Fruit fly (Drosophila melanogaster) whole organism, pupa: ENCODE results near the gene ham.

Source experiments
- CG10348 ChIP-seq: fragments of 200-800 bp; sonication (Bioruptor generic); IDR thresholded peaks from 2 replicates; pipeline ENCODE4 v1.3.6; 2022; ENCODE audit warnings: missing biosample characterization, missing genetic modification characterization
- CG12605 ChIP-seq: fragments of 200-800 bp; sonication (Bioruptor generic); IDR thresholded peaks from 2 replicates; pipeline ENCODE4 v1.3.6; 2022; ENCODE audit warnings: missing biosample characterization, missing genetic modification characterization
- CG13204 ChIP-seq: fragments of 200-800 bp; sonication (Bioruptor generic); optimal IDR thresholded peaks from 2 replicates; lab custom pipeline; 2018; ENCODE audit warnings: missing biosample characterization, mild to moderate bottlenecking, missing genetic modification characterization, moderate library complexity
- CG14655 ChIP-seq: fragments of 200-800 bp; sonication (Bioruptor generic); optimal IDR thresholded peaks from 3 replicates; lab custom pipeline; 2017; ENCODE audit warnings: mild to moderate bottlenecking, missing biosample characterization, missing genetic modification reagents, missing genetic modification characterization
- CG15710 ChIP-seq: fragments of 200-800 bp; sonication (Bioruptor generic); optimal IDR thresholded peaks from 2 replicates; lab custom pipeline; 2018; ENCODE audit warnings: missing biosample characterization, mild to moderate bottlenecking, missing genetic modification characterization, moderate library complexity
- CG17806 ChIP-seq: fragments of 200-800 bp; sonication (Bioruptor generic); optimal IDR thresholded peaks from 2 replicates; lab custom pipeline; 2018; ENCODE audit warnings: missing biosample characterization, mild to moderate bottlenecking, missing genetic modification characterization, moderate library complexity
- CG32121 ChIP-seq: fragments of 200-800 bp; sonication (Bioruptor generic); IDR thresholded peaks from 2 replicates; pipeline ENCODE4 v1.3.6; 2022; ENCODE audit warnings: missing biosample characterization, missing genetic modification characterization
- CG34367 ChIP-seq: fragments of 200-800 bp; sonication (Bioruptor generic); optimal IDR thresholded peaks from 2 replicates; lab custom pipeline; 2018; ENCODE audit warnings: missing biosample characterization, mild to moderate bottlenecking, missing genetic modification characterization
- CG4496 ChIP-seq: fragments of 200-800 bp; sonication (Bioruptor generic); IDR thresholded peaks from 3 replicates; pipeline ENCODE4 v1.3.6; 2022; ENCODE audit warnings: missing biosample characterization, missing genetic modification characterization
- CG8159 ChIP-seq: fragments of 200-800 bp; sonication (Bioruptor generic); optimal IDR thresholded peaks from 3 replicates; lab custom pipeline; 2018; ENCODE audit warnings: missing biosample characterization, mild to moderate bottlenecking, missing genetic modification characterization, moderate library complexity
- CG8301 ChIP-seq: fragments of 200-800 bp; sonication (Bioruptor generic); optimal IDR thresholded peaks from 2 replicates; lab custom pipeline; 2018; ENCODE audit warnings: missing biosample characterization, mild to moderate bottlenecking, missing genetic modification characterization
- CG9948 ChIP-seq: fragments of 200-800 bp; sonication (Bioruptor generic); optimal IDR thresholded peaks from 2 replicates; lab custom pipeline; 2018; ENCODE audit warnings: missing biosample characterization, mild to moderate bottlenecking, missing genetic modification characterization, moderate library complexity
- D1 ChIP-seq: fragments of 200-800 bp; sonication (Bioruptor generic); optimal IDR thresholded peaks from 2 replicates; lab custom pipeline; 2018; ENCODE audit warnings: missing biosample characterization, mild to moderate bottlenecking, missing genetic modification characterization, moderate library complexity
- EcR ChIP-seq: fragments of 200-800 bp; sonication (Bioruptor generic); optimal IDR thresholded peaks from 3 replicates; lab custom pipeline; 2019; ENCODE audit warnings: missing biosample characterization, missing genetic modification characterization, mild to moderate bottlenecking, moderate library complexity, missing genetic modification reagents
- Ets98B ChIP-seq: fragments of 200-800 bp; sonication (Bioruptor generic); IDR thresholded peaks from 2 replicates; pipeline ENCODE4 v1.3.6; 2022; ENCODE audit warnings: missing biosample characterization, missing genetic modification characterization
- Pif1A ChIP-seq: fragments of 200-800 bp; sonication (Bioruptor generic); optimal IDR thresholded peaks from 3 replicates; lab custom pipeline; 2016; ENCODE audit warnings: missing biosample characterization, missing genetic modification characterization
- Pif1B ChIP-seq: fragments of 200-800 bp; sonication (Bioruptor generic); optimal IDR thresholded peaks from 3 replicates; lab custom pipeline; 2016; ENCODE audit warnings: missing biosample characterization, missing genetic modification characterization
- Snoo ChIP-seq: fragments of 200-800 bp; sonication (Bioruptor generic); optimal IDR thresholded peaks from 3 replicates; lab custom pipeline; 2017; ENCODE audit warnings: missing biosample characterization, mild to moderate bottlenecking, missing genetic modification characterization, inconsistent platforms
- fd96Ca ChIP-seq: fragments of 200-800 bp; sonication (Bioruptor generic); IDR thresholded peaks from 3 replicates; pipeline ENCODE4 v1.3.6; 2022; ENCODE audit warnings: missing biosample characterization, missing genetic modification characterization
- gl ChIP-seq: fragments of 200-800 bp; sonication (Bioruptor generic); optimal IDR thresholded peaks from 2 replicates; lab custom pipeline; 2018; ENCODE audit warnings: missing biosample characterization, mild to moderate bottlenecking, missing genetic modification characterization
- rn ChIP-seq: fragments of 200-800 bp; sonication (Bioruptor generic); IDR thresholded peaks from 2 replicates; pipeline ENCODE4 v1.3.6; 2022; ENCODE audit warnings: missing biosample characterization, missing genetic modification characterization

ham gene

DNA sequence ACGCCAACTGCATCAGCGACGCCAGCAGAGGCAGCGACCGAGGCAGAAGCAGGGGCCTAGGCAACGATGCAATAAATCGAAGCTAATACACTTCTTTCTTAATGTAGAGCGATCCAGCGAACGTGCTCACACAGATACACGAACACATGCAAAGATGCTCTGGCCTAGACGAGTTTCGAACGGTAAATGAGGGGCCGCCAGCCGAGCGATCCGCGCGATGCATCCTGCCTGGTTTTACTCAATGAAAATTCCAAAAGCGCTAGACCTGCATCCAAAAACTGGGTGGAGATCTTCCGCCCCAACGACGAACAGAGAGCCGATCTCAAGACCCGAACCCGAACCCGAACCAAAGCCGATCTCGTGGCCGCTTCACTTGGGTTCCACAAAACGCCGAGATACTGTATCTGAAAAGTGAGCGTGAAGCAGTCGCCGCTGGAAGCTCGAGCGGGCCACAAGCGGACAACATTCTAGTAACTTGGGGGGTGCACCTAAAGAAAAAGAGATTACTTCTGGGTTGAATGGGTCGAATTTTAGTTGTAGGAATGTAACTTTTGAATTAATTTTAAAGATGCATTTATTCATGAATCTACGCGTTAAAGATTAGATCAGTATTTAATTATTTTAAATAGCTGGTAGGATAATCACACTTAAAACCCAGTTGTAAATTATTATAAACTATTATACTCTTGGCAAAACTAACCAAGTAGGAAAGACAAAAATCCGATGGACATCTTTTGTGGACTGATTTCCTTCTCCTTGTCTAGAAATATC is 59.8 kb downstream of the ham start:
- no peak for TF ChIP-seq CG34367 (tag; lab: Kevin White, UChicago)
- TF ChIP-seq CG17806 (tag; lab: Kevin White, UChicago) = no peak
- peak; percentile 11; the same call in 1 of the 3 replicates for TF ChIP-seq fd96Ca (GFP tag; lab: Robert Waterston, UW)
- peak; percentile 38 for TF ChIP-seq Pif1A
- no peak for TF ChIP-seq EcR (GFP tag; lab: Kevin White, UChicago)
- no peak for TF ChIP-seq CG9948 (tag; lab: Kevin White, UChicago)
- TF ChIP-seq Ets98B (GFP tag; lab: Robert Waterston, UW) = no peak; the same call in 1 of the 2 replicates
- no peak for TF ChIP-seq rn (GFP tag; lab: Robert Waterston, UW)
- TF ChIP-seq CG15710 = no peak
- TF ChIP-seq Pif1B (GFP tag; lab: Kevin White, UChicago) = no peak
- TF ChIP-seq CG12605 (GFP tag; lab: Robert Waterston, UW) = peak; percentile 28; the same call in 1 of the 2 replicates
- no peak for TF ChIP-seq CG32121
- TF ChIP-seq CG10348 (GFP tag; lab: Robert Waterston, UW) = peak; percentile 19; the same call in 1 of the 2 replicates
- no peak for TF ChIP-seq CG8159 (tag; lab: Kevin White, UChicago)
- peak; percentile 46 for TF ChIP-seq CG14655 (GFP tag; lab: Kevin White, UChicago)
- no peak for TF ChIP-seq D1 (tag; lab: Kevin White, UChicago)
- TF ChIP-seq Snoo (tag; lab: Kevin White, UChicago) = no peak
- no peak for TF ChIP-seq gl (tag; lab: Kevin White, UChicago)
- peak; percentile 7 for TF ChIP-seq CG8301
- TF ChIP-seq CG13204 (GFP tag; lab: Kevin White, UChicago) = peak; percentile 97
- peak; percentile 91 for TF ChIP-seq CG4496 (GFP tag; lab: Robert Waterston, UW)

DNA sequence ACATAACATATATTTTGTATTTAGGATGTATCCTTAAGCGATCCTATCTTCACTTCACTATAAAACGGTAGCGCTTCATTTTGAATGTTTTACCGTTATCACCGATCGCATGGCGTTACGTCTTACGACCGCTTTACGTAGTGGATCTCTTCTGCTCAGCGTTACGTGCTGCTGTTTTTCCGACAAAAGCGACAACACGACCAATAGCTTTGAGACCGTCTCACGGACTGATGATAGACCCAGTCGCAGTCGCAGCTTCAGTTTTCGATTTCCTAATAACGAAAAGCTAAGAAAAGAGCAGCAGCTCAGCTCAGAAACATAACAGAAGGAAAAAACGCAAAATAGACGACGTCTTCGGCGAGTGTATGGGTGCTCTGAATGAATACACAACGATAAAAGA is 60.4 kb downstream of the ham start, which contains the start of gene CG10348:
Gene CG10348 (minus strand): TSS at position 234 of the 400 bp plus-strand sequence.
- TF ChIP-seq fd96Ca (GFP tag; lab: Robert Waterston, UW) (no peak), CG4496 (GFP tag; lab: Robert Waterston, UW) (no peak), CG13204 (GFP tag; lab: Kevin White, UChicago) (no peak), gl (tag; lab: Kevin White, UChicago) (no peak), Snoo (tag; lab: Kevin White, UChicago) (no peak), Ets98B (GFP tag; lab: Robert Waterston, UW) (no peak), D1 (tag; lab: Kevin White, UChicago) (no peak), EcR (GFP tag; lab: Kevin White, UChicago) (no peak), CG32121 (no peak), rn (GFP tag; lab: Robert Waterston, UW) (no peak), Pif1A (no peak), CG14655 (GFP tag; lab: Kevin White, UChicago) (no peak), CG17806 (tag; lab: Kevin White, UChicago) (no peak), CG34367 (tag; lab: Kevin White, UChicago) (no peak), CG9948 (tag; lab: Kevin White, UChicago) (no peak), CG10348 (GFP tag; lab: Robert Waterston, UW) (no peak)

DNA sequence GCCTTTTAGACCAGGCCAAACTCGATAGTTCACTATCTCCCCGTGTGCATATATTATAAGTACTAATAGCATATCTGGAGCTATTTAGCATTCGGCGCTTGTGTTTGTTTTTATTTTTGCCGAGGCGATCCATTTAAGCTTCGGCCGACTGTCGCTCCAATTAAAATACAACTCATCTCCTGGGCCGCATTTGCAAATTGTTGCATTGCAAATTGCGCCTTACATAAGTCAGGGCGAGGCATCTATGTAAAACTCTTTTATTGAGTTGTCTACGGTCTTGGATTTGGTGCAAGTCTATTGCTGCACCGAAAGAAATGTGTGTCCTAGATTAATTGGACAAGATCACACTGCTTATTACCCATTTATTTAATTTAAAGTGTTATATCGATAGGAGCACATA is 64.7 kb downstream of the ham start:
- TF ChIP-seq EcR (GFP tag; lab: Kevin White, UChicago) = no peak
- no peak for TF ChIP-seq Ets98B (GFP tag; lab: Robert Waterston, UW)
- no peak for TF ChIP-seq CG17806 (tag; lab: Kevin White, UChicago)
- TF ChIP-seq CG8159 (tag; lab: Kevin White, UChicago) = no peak
- no peak for TF ChIP-seq Snoo (tag; lab: Kevin White, UChicago)
- no peak for TF ChIP-seq rn (GFP tag; lab: Robert Waterston, UW)
- no peak for TF ChIP-seq CG13204 (GFP tag; lab: Kevin White, UChicago)
- TF ChIP-seq fd96Ca (GFP tag; lab: Robert Waterston, UW) = no peak
- TF ChIP-seq CG10348 (GFP tag; lab: Robert Waterston, UW) = no peak
- no peak for TF ChIP-seq CG8301
- no peak for TF ChIP-seq CG14655 (GFP tag; lab: Kevin White, UChicago)
- no peak for TF ChIP-seq CG34367 (tag; lab: Kevin White, UChicago)
- no peak for TF ChIP-seq CG12605 (GFP tag; lab: Robert Waterston, UW)
- TF ChIP-seq CG9948 (tag; lab: Kevin White, UChicago) = no peak
- no peak for TF ChIP-seq Pif1B (GFP tag; lab: Kevin White, UChicago)
- no peak for TF ChIP-seq CG32121
- no peak for TF ChIP-seq Pif1A

DNA sequence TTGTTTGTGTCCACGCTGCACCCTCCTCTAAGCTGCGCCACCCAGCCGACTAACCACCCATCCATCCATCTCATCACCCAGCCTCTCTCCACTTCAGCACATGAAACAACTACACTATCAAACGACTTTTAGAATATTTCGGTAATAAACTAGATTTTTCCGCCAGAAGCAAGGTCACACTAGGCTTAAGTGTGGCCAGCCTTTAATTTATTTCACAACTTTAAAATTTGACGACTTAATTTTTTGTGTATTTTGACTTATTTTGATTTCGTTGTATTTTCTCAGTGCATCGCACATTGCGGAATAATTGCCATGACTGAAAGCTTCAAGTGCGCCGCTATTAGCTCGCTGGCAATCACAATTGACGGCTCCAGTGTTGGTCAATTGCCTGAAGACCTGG is 67.9 kb downstream of the ham start:
- TF ChIP-seq CG8301 = peak; percentile 67
- no peak for TF ChIP-seq EcR (GFP tag; lab: Kevin White, UChicago)
- TF ChIP-seq rn (GFP tag; lab: Robert Waterston, UW) = no peak
- TF ChIP-seq Ets98B (GFP tag; lab: Robert Waterston, UW) = peak; percentile 70
- TF ChIP-seq CG9948 (tag; lab: Kevin White, UChicago) = no peak
- TF ChIP-seq CG34367 (tag; lab: Kevin White, UChicago) = no peak
- TF ChIP-seq Snoo (tag; lab: Kevin White, UChicago) = no peak
- peak; percentile 13 for TF ChIP-seq Pif1A
- TF ChIP-seq gl (tag; lab: Kevin White, UChicago) = no peak
- peak; percentile 45 for TF ChIP-seq CG10348 (GFP tag; lab: Robert Waterston, UW)
- no peak for TF ChIP-seq CG17806 (tag; lab: Kevin White, UChicago)
- no peak for TF ChIP-seq CG15710
- TF ChIP-seq fd96Ca (GFP tag; lab: Robert Waterston, UW) = peak; percentile 74
- TF ChIP-seq CG13204 (GFP tag; lab: Kevin White, UChicago) = no peak
- peak; percentile 36; the same call in 1 of the 2 replicates for TF ChIP-seq CG32121
- TF ChIP-seq CG8159 (tag; lab: Kevin White, UChicago) = no peak
- TF ChIP-seq CG4496 (GFP tag; lab: Robert Waterston, UW) = peak; percentile 76
- TF ChIP-seq D1 (tag; lab: Kevin White, UChicago) = no peak
- peak; percentile 62 for TF ChIP-seq CG14655 (GFP tag; lab: Kevin White, UChicago)
- TF ChIP-seq Pif1B (GFP tag; lab: Kevin White, UChicago) = no peak
- no peak for TF ChIP-seq CG12605 (GFP tag; lab: Robert Waterston, UW)
